Worm (Caenorhabditis elegans) whole organism, L1 larva: Measurements from ENCODE around the gene B0034.5.

ENCODE experiments used
- blmp-1 ChIP-seq: fragments of 150-350 bp; optimal IDR thresholded peaks from 2 replicates; lab custom pipeline; 2014; ENCODE audit warnings: missing biosample characterization, missing genetic modification characterization
- ceh-82 ChIP-seq, 3 experiments: fragments of 150-350 bp in 1 of 3; sonication (generic microtip) in 2 of 3; optimal IDR thresholded peaks; 2 replicates each; lab custom pipeline; 2014 to 2017; ENCODE audit warnings: missing biosample characterization in 3 of 3, missing genetic modification characterization in 3 of 3
- efl-3 ChIP-seq: fragments of 200-800 bp; sonication (Bioruptor generic); optimal IDR thresholded peaks from 2 replicates; lab custom pipeline; 2018; ENCODE audit warnings: mild to moderate bottlenecking, missing genetic modification characterization, missing compliant biosample characterization
- elt-3 ChIP-seq, 6 experiments: fragments of 150-350 bp in 1 of 6; sonication (generic microtip); optimal IDR thresholded peaks; 2 replicates each; lab custom pipeline; 2017 to 2018; ENCODE audit warnings: missing biosample characterization in 6 of 6, missing genetic modification characterization in 6 of 6, inconsistent platforms in 1 of 6
- fos-1 ChIP-seq: fragments of 150-350 bp; optimal IDR thresholded peaks from 2 replicates; lab custom pipeline; 2014; ENCODE audit warnings: missing biosample characterization, missing genetic modification characterization
- lin-39 ChIP-seq: fragments of 150-350 bp; optimal IDR thresholded peaks from 2 replicates; lab custom pipeline; 2014; ENCODE audit warnings: missing biosample characterization, missing genetic modification reagents, missing genetic modification characterization
- nhr-11 ChIP-seq: fragments of 150-350 bp; optimal IDR thresholded peaks from 2 replicates; lab custom pipeline; 2014; ENCODE audit warnings: missing biosample characterization, missing genetic modification characterization
- nhr-237 ChIP-seq: fragments of 150-350 bp; optimal IDR thresholded peaks from 2 replicates; lab custom pipeline; 2014; ENCODE audit warnings: missing biosample characterization, missing genetic modification characterization
- nhr-77 ChIP-seq: fragments of 150-350 bp; optimal IDR thresholded peaks from 2 replicates; lab custom pipeline; 2014; ENCODE audit warnings: missing biosample characterization, missing genetic modification characterization
- snu-23 ChIP-seq: sonication (generic microtip); optimal IDR thresholded peaks from 2 replicates; lab custom pipeline; 2016; ENCODE audit warnings: missing genetic modification characterization, missing compliant biosample characterization
- sptf-1 ChIP-seq: fragments of 150-350 bp; optimal IDR thresholded peaks from 2 replicates; lab custom pipeline; 2014; ENCODE audit warnings: missing biosample characterization, missing genetic modification characterization
- unc-98 ChIP-seq: fragments of 200-800 bp; sonication (Bioruptor generic); IDR thresholded peaks from 2 replicates; pipeline ENCODE4 v1.3.6; 2022; ENCODE audit warnings: missing genetic modification characterization, missing compliant biosample characterization
- ztf-4 ChIP-seq: fragments of 150-350 bp; optimal IDR thresholded peaks from 2 replicates; lab custom pipeline; 2014; ENCODE audit warnings: missing biosample characterization, missing genetic modification characterization

- no peak for TF ChIP-seq nhr-237 (tag; lab: Kevin White, UChicago)
- no peak for TF ChIP-seq lin-39 (tag; lab: Kevin White, UChicago)
- TF ChIP-seq blmp-1 (tag; lab: Kevin White, UChicago): no peak
- no peak for TF ChIP-seq snu-23 (GFP tag; lab: Kevin White, UChicago)
- no peak for TF ChIP-seq nhr-11 (tag; lab: Kevin White, UChicago)
- no peak for TF ChIP-seq ztf-4 (tag; lab: Kevin White, UChicago)
- TF ChIP-seq sptf-1 (tag; lab: Kevin White, UChicago): no peak
- no peak for TF ChIP-seq nhr-77
- no peak for TF ChIP-seq elt-3 (tag; optimal IDR thresholded peaks at IDR 0.05; lab: Kevin White, UChicago)
- no peak for TF ChIP-seq fos-1
- no peak for TF ChIP-seq ceh-82 (tag; optimal IDR thresholded peaks at IDR 0.05; lab: Kevin White, UChicago)
- TF ChIP-seq efl-3 (GFP tag; lab: Kevin White, UChicago): no peak
- TF ChIP-seq unc-98 (GFP tag; lab: Robert Waterston, UW): no peak
These were observed 44.6 kb downstream of the B0034.5 start for ce11 chrII:5930095-5930653.
